Worm (Caenorhabditis elegans): ENCODE measurements around the gene ikke-1.

- TF ChIP-seq hmg-4 (GFP tag; optimal IDR thresholded peaks at IDR 0.05): no peak
- TF ChIP-seq F13C5.2 (tag; optimal IDR thresholded peaks at IDR 0.05): no peak
- no peak for TF ChIP-seq tra-4 (tag; optimal IDR thresholded peaks at IDR 0.05)
- no peak for TF ChIP-seq flt-1 (GFP tag; IDR thresholded peaks at IDR 0.05)
- TF ChIP-seq tbx-37 (GFP tag; conservative IDR thresholded peaks at IDR 0.05): no peak
- TF ChIP-seq ama-1 (optimal IDR thresholded peaks at IDR 0.05): no peak
These were observed 19.2 kb upstream of the ikke-1 start for ce11 chrIII:9069712-9070111.

All from whole organism, early embryonic.